Fruit fly (Drosophila melanogaster): ENCODE measurements around the gene CG17672.
A peak's percentile ranks its signal among the peaks of the same experiment; 100 is the strongest.

CG17672 gene

DNA sequence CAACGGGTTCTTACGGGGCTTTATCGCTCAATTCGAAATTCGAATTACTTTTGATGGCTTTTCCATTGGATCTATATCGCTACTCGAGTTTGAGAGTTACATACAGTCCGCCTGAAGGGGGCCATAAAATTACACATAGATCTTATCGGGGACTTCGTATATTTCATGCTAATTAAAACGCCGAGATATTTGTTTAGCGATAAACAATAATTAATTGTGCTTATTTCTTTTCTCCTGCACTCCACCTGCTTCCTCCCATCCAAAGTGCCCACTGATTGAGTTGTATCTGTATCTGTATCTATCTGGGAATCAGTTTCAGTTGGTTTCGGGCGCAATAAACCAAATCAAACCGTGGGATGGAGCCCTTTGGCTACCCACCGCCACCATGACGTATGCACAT, 36.9 kb downstream of the CG17672 start (continued):
- TF ChIP-seq lov (optimal IDR thresholded peaks at IDR 0.05) (no peak), lov (GFP tag; IDR thresholded peaks at IDR 0.05) (no peak), fru (optimal IDR thresholded peaks at IDR 0.05) (no peak), CG2889 (GFP tag; IDR thresholded peaks at IDR 0.05) (no peak), Vsx1 (GFP tag; optimal IDR thresholded peaks at IDR 0.05) (peak; percentile 68), Hey (tag; optimal IDR thresholded peaks at IDR 0.05) (no peak), grn (GFP tag; optimal IDR thresholded peaks at IDR 0.05) (peak; percentile 84), CG10959 (GFP tag; IDR thresholded peaks at IDR 0.05) (no peak), Six4 (GFP tag; optimal IDR thresholded peaks at IDR 0.05) (no peak), Ada2b (GFP tag; IDR thresholded peaks at IDR 0.05) (no peak), chif (GFP tag; optimal IDR thresholded peaks at IDR 0.05) (no peak), pzg (GFP tag; optimal IDR thresholded peaks at IDR 0.05) (no peak), exex (tag; optimal IDR thresholded peaks at IDR 0.05) (peak; percentile 13), hbn (GFP tag; IDR thresholded peaks at IDR 0.05; ENCODE audit: partially characterized antibody) (no peak), sens (GFP tag) (peak; percentile 75), CG1024 (GFP tag; IDR thresholded peaks at IDR 0.05) (no peak), Hsf (GFP tag; optimal IDR thresholded peaks at IDR 0.05) (no peak), CG1602 (GFP tag; optimal IDR thresholded peaks at IDR 0.05) (no peak), zfh1 (GFP tag; IDR thresholded peaks at IDR 0.05) (no peak), Awh (GFP tag; IDR thresholded peaks at IDR 0.05) (peak; percentile 52; the same call in 1 of the 2 replicates), CG17612 (GFP tag; IDR thresholded peaks at IDR 0.05) (no peak), CG4282 (GFP tag; optimal IDR thresholded peaks at IDR 0.05) (no peak), CG6791 (GFP tag; IDR thresholded peaks at IDR 0.05; ENCODE audit: partially characterized antibody) (no peak), sim (GFP tag; IDR thresholded peaks at IDR 0.05) (no peak), croc (GFP tag; conservative IDR thresholded peaks at IDR 0.05) (no peak), Xrp1 (GFP tag; IDR thresholded peaks at IDR 0.05) (no peak)

DNA sequence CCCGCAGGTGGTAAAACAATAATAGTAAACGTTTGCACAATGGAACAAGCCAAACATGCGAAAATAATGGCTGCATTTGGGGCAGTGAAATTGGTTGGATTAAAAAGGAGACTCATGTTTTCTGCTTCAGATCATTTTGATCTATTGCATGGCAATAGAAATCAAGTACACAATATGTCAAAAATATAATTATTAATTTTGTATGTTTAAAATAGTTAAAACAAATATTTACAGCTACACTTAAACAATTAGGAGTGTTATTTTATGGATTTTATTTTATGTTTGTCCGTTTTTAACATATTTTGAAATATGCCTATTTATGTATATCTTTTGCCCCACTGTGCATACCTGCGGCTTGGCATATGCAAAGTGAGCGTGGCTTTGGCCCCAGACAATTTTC, 37.5 kb downstream of the CG17672 start:
- TF ChIP-seq CG8478 (optimal IDR thresholded peaks at IDR 0.05) (no peak), Hand (GFP tag; optimal IDR thresholded peaks at IDR 0.05) (no peak), CG14965 (GFP tag; optimal IDR thresholded peaks at IDR 0.05; ENCODE audit: borderline replicate concordance) (no peak), Drgx (GFP tag; IDR thresholded peaks at IDR 0.05) (no peak), CG17361 (GFP tag; IDR thresholded peaks at IDR 0.05) (0 out of 3 replicates have a peak, but pooled peaks have one; percentile 9), gem (tag; optimal IDR thresholded peaks at IDR 0.05) (peak; percentile 19), CG18599 (GFP tag; optimal IDR thresholded peaks at IDR 0.05) (no peak), Meics (GFP tag; optimal IDR thresholded peaks at IDR 0.05) (no peak), CG7928 (GFP tag; optimal IDR thresholded peaks at IDR 0.05) (no peak), jing (GFP tag; optimal IDR thresholded peaks at IDR 0.05) (no peak), CTCF (GFP tag; optimal IDR thresholded peaks at IDR 0.05) (no peak), E2f1 (GFP tag; IDR thresholded peaks at IDR 0.05) (no peak)

DNA sequence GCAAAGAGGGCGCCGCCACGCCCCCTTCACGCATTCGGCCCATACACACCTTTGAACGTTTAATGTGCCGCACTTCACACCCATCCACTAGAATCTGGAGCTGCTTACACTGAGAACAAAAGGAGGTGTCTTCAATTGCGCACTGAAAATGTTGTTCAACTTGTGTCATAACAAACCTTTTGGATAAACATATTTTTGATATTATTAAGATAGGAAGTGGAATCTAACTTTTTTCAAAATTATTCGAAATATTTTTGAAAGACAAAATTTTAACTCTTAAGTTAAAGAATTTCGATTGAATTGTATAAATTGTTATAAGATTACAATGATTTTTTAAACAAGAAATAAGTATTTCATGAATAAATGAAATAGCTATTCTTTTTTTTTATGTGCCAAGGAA, 39.5 kb downstream of the CG17672 start:
- TF ChIP-seq Spps (tag; optimal IDR thresholded peaks at IDR 0.05), result peak; percentile 19
- TF ChIP-seq CG1233 (GFP tag; optimal IDR thresholded peaks at IDR 0.05), result peak; percentile 25
- no peak for TF ChIP-seq D (optimal IDR thresholded peaks at IDR 0.05)
- peak; percentile 10 for TF ChIP-seq D (GFP tag; optimal IDR thresholded peaks at IDR 0.05)
- TF ChIP-seq Fer3 (tag; optimal IDR thresholded peaks at IDR 0.05), result no peak
- peak; percentile 20 for TF ChIP-seq pum (GFP tag; optimal IDR thresholded peaks at IDR 0.05)
- peak; percentile 14 for TF ChIP-seq Hr3 (GFP tag; optimal IDR thresholded peaks at IDR 0.05)
- no peak for TF ChIP-seq CG8281 (tag; optimal IDR thresholded peaks at IDR 0.05)
- TF ChIP-seq tx (GFP tag; optimal IDR thresholded peaks at IDR 0.05), result no peak
- no peak for TF ChIP-seq CG12659 (GFP tag; optimal IDR thresholded peaks at IDR 0.05)
- TF ChIP-seq Dad (GFP tag; optimal IDR thresholded peaks at IDR 0.05), result no peak
- TF ChIP-seq Doc2 (GFP tag; IDR thresholded peaks at IDR 0.05), result no peak
- peak; percentile 15 for TF ChIP-seq CG2678 (tag; optimal IDR thresholded peaks at IDR 0.05)
- peak; percentile 16 for TF ChIP-seq chn (GFP tag; optimal IDR thresholded peaks at IDR 0.05)
- no peak for TF ChIP-seq tll (GFP tag; optimal IDR thresholded peaks at IDR 0.05)
- TF ChIP-seq Xbp1 (GFP tag; optimal IDR thresholded peaks at IDR 0.05), result peak; percentile 27

All from whole organism, embryonic.